Worm (Caenorhabditis elegans) whole organism, young adult: ENCODE results near the gene C03B1.5.

Experiments used
- F10E7.11 ChIP-seq: sonication (generic microtip); optimal IDR thresholded peaks from 2 replicates; lab custom pipeline; 2017; ENCODE audit warnings: mild to moderate bottlenecking, missing genetic modification characterization, moderate library complexity, missing compliant biosample characterization
- F55B11.4 ChIP-seq: sonication (generic microtip); optimal IDR thresholded peaks from 2 replicates; lab custom pipeline; 2016; ENCODE audit warnings: missing compliant biosample characterization, missing genetic modification characterization, borderline replicate concordance; ENCODE audit not compliant: insufficient read depth
- T07F8.4 ChIP-seq: sonication (generic microtip); optimal IDR thresholded peaks from 2 replicates; lab custom pipeline; 2016; ENCODE audit warnings: mild to moderate bottlenecking, missing genetic modification characterization, moderate library complexity, missing compliant biosample characterization
- ama-1 ChIP-seq, 3 experiments: fragments of 150-350 bp in 1 of 3; sonication (generic microtip) in 2 of 3; optimal IDR thresholded peaks; 2 replicates each; lab custom pipeline; 2014 to 2018; ENCODE audit warnings: missing biosample characterization in 2 of 3, missing genetic modification characterization in 2 of 3, missing genetic modification reagents in 2 of 3
- attf-5 ChIP-seq: fragments of 200-800 bp; sonication (Bioruptor generic); optimal IDR thresholded peaks from 2 replicates; lab custom pipeline; 2018; ENCODE audit warnings: mild to moderate bottlenecking, missing genetic modification characterization, missing compliant biosample characterization
- bed-1 ChIP-seq: fragments of 200-800 bp; sonication (Bioruptor generic); IDR thresholded peaks from 2 replicates; pipeline ENCODE4 v1.3.6; 2022; ENCODE audit warnings: missing genetic modification reagents, missing genetic modification characterization, missing compliant biosample characterization
- bed-2 ChIP-seq: fragments of 200-800 bp; sonication (Bioruptor generic); IDR thresholded peaks from 2 replicates; pipeline ENCODE4 v1.3.6; 2022; ENCODE audit warnings: missing genetic modification reagents, missing genetic modification characterization, missing compliant biosample characterization
- cebp-1 ChIP-seq, 2 experiments: fragments of 200-800 bp in 1 of 2; sonication (Bioruptor generic) in 1 of 2; sonication (generic microtip) in 1 of 2; IDR thresholded peaks in 1 of 2; optimal IDR thresholded peaks in 1 of 2; 2 replicates each; pipeline versions ENCODE4 v1.3.6 to Lab custom; 2017 to 2022; ENCODE audit warnings: missing compliant biosample characterization in 2 of 2, missing genetic modification characterization in 2 of 2, mild to moderate bottlenecking in 1 of 2, missing genetic modification reagents in 1 of 2, moderate library complexity in 1 of 2
- ceh-100 ChIP-seq: fragments of 200-800 bp; sonication (Bioruptor generic); IDR thresholded peaks from 2 replicates; pipeline ENCODE4 v1.3.6; 2022; ENCODE audit warnings: missing genetic modification reagents, missing genetic modification characterization, missing compliant biosample characterization
- ceh-27 ChIP-seq: fragments of 200-800 bp; sonication (Bioruptor generic); optimal IDR thresholded peaks from 2 replicates; lab custom pipeline; 2018; ENCODE audit warnings: mild to moderate bottlenecking, missing genetic modification characterization, moderate library complexity, missing compliant biosample characterization
- ceh-58 ChIP-seq: fragments of 200-800 bp; sonication (Bioruptor generic); IDR thresholded peaks from 2 replicates; pipeline ENCODE4 v1.3.6; 2022; ENCODE audit warnings: missing genetic modification characterization, missing compliant biosample characterization
- ceh-79 ChIP-seq: sonication (generic microtip); optimal IDR thresholded peaks from 2 replicates; lab custom pipeline; 2017; ENCODE audit warnings: mild to moderate bottlenecking, missing genetic modification characterization, missing compliant biosample characterization
- dpl-1 ChIP-seq: fragments of 150-350 bp; optimal IDR thresholded peaks from 2 replicates; lab custom pipeline; 2014; ENCODE audit warnings: missing biosample characterization, missing genetic modification reagents, missing genetic modification characterization
- egl-18 ChIP-seq: fragments of 200-800 bp; sonication (Bioruptor generic); IDR thresholded peaks from 2 replicates; pipeline ENCODE4 v1.3.6; 2022; ENCODE audit warnings: missing genetic modification reagents, missing genetic modification characterization, missing compliant biosample characterization
- egl-44 ChIP-seq: fragments of 200-800 bp; sonication (Bioruptor generic); IDR thresholded peaks from 2 replicates; pipeline ENCODE4 v1.3.6; 2022; ENCODE audit warnings: missing genetic modification reagents, missing genetic modification characterization, missing compliant biosample characterization
- fkh-3 ChIP-seq: sonication (generic microtip); optimal IDR thresholded peaks from 2 replicates; lab custom pipeline; 2016; ENCODE audit warnings: mild to moderate bottlenecking, missing genetic modification characterization, missing compliant biosample characterization
- gei-17 ChIP-seq: fragments of 200-800 bp; sonication (Bioruptor generic); optimal IDR thresholded peaks from 2 replicates; lab custom pipeline; 2018; ENCODE audit warnings: mild to moderate bottlenecking, missing genetic modification characterization, missing compliant biosample characterization
- hrde-1 ChIP-seq: sonication (generic microtip); optimal IDR thresholded peaks from 2 replicates; lab custom pipeline; 2016; ENCODE audit warnings: missing genetic modification characterization, mild to moderate bottlenecking, missing compliant biosample characterization, moderate library complexity, missing genotype, missing genetic modification reagents, borderline replicate concordance
- lin-40 ChIP-seq: sonication (generic microtip); optimal IDR thresholded peaks from 2 replicates; lab custom pipeline; 2016; ENCODE audit warnings: missing genetic modification characterization, mild to moderate bottlenecking, missing compliant biosample characterization, missing genotype, missing genetic modification reagents
- lir-1 ChIP-seq: fragments of 200-800 bp; sonication (Bioruptor generic); conservative IDR thresholded peaks from 2 replicates; pipeline ENCODE4 v1.3.6; 2022; ENCODE audit warnings: missing genetic modification reagents, missing genetic modification characterization, missing compliant biosample characterization
- lsl-1 ChIP-seq: fragments of 200-800 bp; sonication (Bioruptor generic); optimal IDR thresholded peaks from 2 replicates; lab custom pipeline; 2018; ENCODE audit warnings: mild to moderate bottlenecking, missing genetic modification characterization, moderate library complexity, missing compliant biosample characterization
- mcd-1 ChIP-seq: fragments of 200-800 bp; sonication (Bioruptor generic); IDR thresholded peaks from 2 replicates; pipeline ENCODE4 v1.3.6; 2022; ENCODE audit warnings: missing genetic modification reagents, missing genetic modification characterization, missing compliant biosample characterization
- mel-28 ChIP-seq: sonication (generic microtip); optimal IDR thresholded peaks from 2 replicates; lab custom pipeline; 2016; ENCODE audit warnings: borderline replicate concordance, mild to moderate bottlenecking, missing genetic modification characterization, missing compliant biosample characterization
- mes-4 ChIP-seq: sonication (generic microtip); optimal IDR thresholded peaks from 2 replicates; lab custom pipeline; 2016; ENCODE audit warnings: missing genotype, missing genetic modification characterization, missing compliant biosample characterization
- nfya-2 ChIP-seq: fragments of 200-800 bp; sonication (Bioruptor generic); IDR thresholded peaks from 2 replicates; pipeline ENCODE4 v1.3.6; 2022; ENCODE audit warnings: missing genetic modification reagents, missing genetic modification characterization, missing compliant biosample characterization
- nhr-90 ChIP-seq: sonication (generic microtip); optimal IDR thresholded peaks from 2 replicates; lab custom pipeline; 2016; ENCODE audit warnings: missing genotype, mild to moderate bottlenecking, missing genetic modification characterization, missing compliant biosample characterization
- pbrm-1 ChIP-seq: fragments of 200-800 bp; sonication (Bioruptor generic); IDR thresholded peaks from 2 replicates; pipeline ENCODE4 v1.3.6; 2022; ENCODE audit warnings: missing genetic modification reagents, missing genetic modification characterization, missing compliant biosample characterization
- rcor-1 ChIP-seq: fragments of 200-800 bp; sonication (Bioruptor generic); IDR thresholded peaks from 2 replicates; pipeline ENCODE4 v1.3.6; 2022; ENCODE audit warnings: missing genetic modification reagents, missing genetic modification characterization, missing compliant biosample characterization
- rec-8 ChIP-seq, 2 experiments: sonication (generic microtip); optimal IDR thresholded peaks; 2 replicates each; lab custom pipeline; 2016; ENCODE audit warnings: mild to moderate bottlenecking in 2 of 2, missing genetic modification characterization in 2 of 2, missing genetic modification reagents in 2 of 2, missing genotype in 2 of 2, missing biosample characterization in 1 of 2, missing compliant biosample characterization in 1 of 2, moderate library complexity in 1 of 2
- rpc-1 ChIP-seq, 2 experiments: fragments of 150-350 bp in 1 of 2; sonication (generic microtip) in 1 of 2; optimal IDR thresholded peaks; 2 replicates each; lab custom pipeline; 2014 to 2018; ENCODE audit warnings: missing biosample characterization in 1 of 2, missing genetic modification characterization in 1 of 2, missing genetic modification reagents in 1 of 2, missing genotype in 1 of 2
- sdz-38 ChIP-seq: sonication (generic microtip); optimal IDR thresholded peaks from 2 replicates; lab custom pipeline; 2016; ENCODE audit warnings: missing genotype, missing genetic modification characterization, missing compliant biosample characterization
- sea-2 ChIP-seq: fragments of 200-800 bp; sonication (Bioruptor generic); IDR thresholded peaks from 2 replicates; pipeline ENCODE4 v1.3.6; 2022; ENCODE audit warnings: missing genetic modification characterization, missing compliant biosample characterization
- snpc-3.4 ChIP-seq: sonication (generic microtip); optimal IDR thresholded peaks from 2 replicates; lab custom pipeline; 2017; ENCODE audit warnings: missing genetic modification characterization, mild to moderate bottlenecking, missing compliant biosample characterization, antibody characterized with exemption, moderate library complexity, missing genotype, missing genetic modification reagents
- snpc-4 ChIP-seq, 5 experiments: fragments of 150-350 bp in 1 of 5; sonication (generic microtip) in 4 of 5; optimal IDR thresholded peaks; 2 replicates each; lab custom pipeline; 2014 to 2018; ENCODE audit warnings: missing genetic modification characterization in 5 of 5, missing biosample characterization in 3 of 5, antibody characterized with exemption in 2 of 5, mild to moderate bottlenecking in 2 of 5, missing compliant biosample characterization in 2 of 5, missing genotype in 2 of 5, moderate library complexity in 2 of 5, missing genetic modification reagents in 1 of 5
- tlf-1 ChIP-seq: fragments of 200-800 bp; sonication (Bioruptor generic); optimal IDR thresholded peaks from 2 replicates; lab custom pipeline; 2018; ENCODE audit warnings: mild to moderate bottlenecking, missing genetic modification characterization, missing compliant biosample characterization
- unc-62 ChIP-seq: fragments of 150-350 bp; optimal IDR thresholded peaks from 2 replicates; lab custom pipeline; 2014; ENCODE audit warnings: missing biosample characterization, missing genetic modification reagents, missing genetic modification characterization
- zfh-2 ChIP-seq: fragments of 200-800 bp; sonication (Bioruptor generic); conservative IDR thresholded peaks from 2 replicates; pipeline ENCODE4 v1.3.6; 2022; ENCODE audit warnings: missing genetic modification reagents, missing genetic modification characterization, missing compliant biosample characterization
- zim-3 ChIP-seq: sonication (generic microtip); optimal IDR thresholded peaks from 2 replicates; lab custom pipeline; 2017; ENCODE audit warnings: mild to moderate bottlenecking, missing genetic modification characterization, moderate library complexity, missing compliant biosample characterization
- ztf-22 ChIP-seq: fragments of 200-800 bp; sonication (Bioruptor generic); optimal IDR thresholded peaks from 2 replicates; lab custom pipeline; 2018; ENCODE audit warnings: mild to moderate bottlenecking, missing genetic modification characterization, moderate library complexity, missing compliant biosample characterization
- ztf-26 ChIP-seq: sonication (generic microtip); optimal IDR thresholded peaks from 2 replicates; lab custom pipeline; 2017; ENCODE audit warnings: missing genetic modification characterization, missing compliant biosample characterization

The C03B1.5 gene

DNA sequence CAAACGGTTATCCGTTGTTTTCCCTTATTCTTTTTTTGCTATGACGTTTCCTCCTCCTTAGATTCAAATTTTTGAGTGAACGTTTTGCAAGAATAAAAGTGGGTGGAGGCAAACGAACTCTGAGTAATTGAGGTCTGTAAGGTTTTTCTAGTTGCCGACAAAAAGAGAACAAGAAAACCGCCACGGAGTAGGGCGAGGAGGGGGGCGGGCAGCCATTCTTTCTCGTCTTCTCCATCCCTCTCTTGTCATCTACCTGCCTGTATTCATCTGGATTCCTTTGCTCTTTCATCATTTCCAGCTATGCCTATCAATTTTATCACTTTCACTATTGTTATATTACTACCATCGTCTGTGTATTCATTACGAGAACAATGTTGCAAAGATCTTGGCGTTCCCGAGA, 29.8 kb downstream of the C03B1.5 start, which contains the start of gene igdb-3:
TSS of gene igdb-3 (plus strand) at position 301 of the 400 bp plus-strand sequence.
- TF ChIP-seq snpc-4 (GFP tag; optimal IDR thresholded peaks at IDR 0.05; lab: Kevin White, UChicago) (no peak), snpc-4 (tag; optimal IDR thresholded peaks at IDR 0.05; lab: Kevin White, UChicago) (no peak), pbrm-1 (no peak), lsl-1 (GFP tag; lab: Kevin White, UChicago) (no peak), F55B11.4 (tag; lab: Kevin White, UChicago) (no peak), bed-1 (no peak), tlf-1 (GFP tag; lab: Kevin White, UChicago) (no peak), ztf-22 (no peak), rcor-1 (no peak), fkh-3 (no peak), egl-18 (no peak), F10E7.11 (tag; lab: Kevin White, UChicago) (no peak), ceh-58 (no peak), cebp-1 (GFP tag; IDR thresholded peaks at IDR 0.05; lab: Robert Waterston, UW) (no peak), cebp-1 (tag; optimal IDR thresholded peaks at IDR 0.05; lab: Kevin White, UChicago) (no peak), gei-17 (no peak), unc-62 (GFP tag; lab: Kevin White, UChicago) (no peak), mel-28 (tag; lab: Kevin White, UChicago) (no peak), zim-3 (tag; lab: Kevin White, UChicago) (no peak)
- TF ChIP-seq, all 124 proteins: peak for 0

DNA sequence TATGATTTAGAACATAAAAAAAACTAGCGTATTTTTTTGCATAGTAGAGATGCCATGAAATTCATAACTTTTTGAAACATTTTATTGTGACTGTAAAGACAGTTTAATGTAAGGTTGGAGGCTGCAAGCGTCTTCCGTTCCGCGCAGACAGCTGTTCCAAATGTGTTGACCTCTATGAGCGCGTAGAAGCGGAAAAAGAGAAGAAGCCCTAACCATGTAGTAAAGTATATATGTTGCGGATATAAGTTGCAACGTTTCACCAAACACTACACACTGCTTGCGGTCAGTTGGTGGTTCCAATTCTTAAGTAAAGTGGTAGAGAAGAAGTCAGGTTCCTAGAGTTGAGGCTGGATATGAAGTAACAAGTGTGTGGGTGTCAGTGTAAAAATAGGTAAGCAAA, 33.3 kb downstream of the C03B1.5 start:
- TF ChIP-seq sdz-38 (no peak), nhr-90 (tag; lab: Kevin White, UChicago) (no peak), T07F8.4 (tag; lab: Kevin White, UChicago) (no peak), snpc-3.4 (tag; lab: Kevin White, UChicago) (no peak), ceh-100 (GFP tag; lab: Robert Waterston, UW) (no peak), fkh-3 (no peak), lin-40 (tag; lab: Kevin White, UChicago) (no peak), ceh-27 (GFP tag; lab: Kevin White, UChicago) (no peak), ama-1 (optimal IDR thresholded peaks at IDR 0.05; lab: Kevin White, UChicago) (no peak), ama-1 (GFP tag; optimal IDR thresholded peaks at IDR 0.05; lab: Kevin White, UChicago) (no peak), ztf-26 (tag; lab: Kevin White, UChicago) (no peak), rpc-1 (optimal IDR thresholded peaks at IDR 0.05; lab: Kevin White, UChicago) (no peak), rpc-1 (tag; optimal IDR thresholded peaks at IDR 0.05; lab: Kevin White, UChicago) (no peak), sea-2 (GFP tag; lab: Robert Waterston, UW) (no peak), attf-5 (GFP tag; lab: Kevin White, UChicago) (no peak), nfya-2 (GFP tag; lab: Robert Waterston, UW) (no peak), zfh-2 (no peak), rcor-1 (no peak), lir-1 (GFP tag; lab: Robert Waterston, UW) (no peak), egl-44 (GFP tag; lab: Robert Waterston, UW) (no peak), F55B11.4 (tag; lab: Kevin White, UChicago) (no peak)

DNA sequence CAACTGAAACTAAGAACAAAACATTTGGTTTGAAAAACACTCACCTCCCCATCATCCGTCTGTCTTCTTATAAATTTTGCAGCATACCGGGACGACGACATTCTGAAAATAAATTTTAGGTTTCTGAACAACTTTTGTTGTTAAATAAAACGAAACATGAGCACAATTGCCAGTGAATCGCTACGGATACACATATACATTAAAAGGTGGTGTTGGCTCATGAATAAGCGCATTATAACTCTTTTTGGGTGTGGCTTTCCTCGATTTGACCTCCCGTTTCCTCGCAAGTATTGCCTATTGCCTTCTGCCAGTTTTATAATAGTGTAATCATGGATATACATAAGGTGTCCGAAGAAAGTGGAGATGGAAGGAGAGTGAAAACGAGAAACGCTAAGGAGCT, 36.1 kb downstream of the C03B1.5 start, which contains the start of gene igcm-2:
TSS of gene igcm-2 (minus strand) at position 101 of the 400 bp plus-strand sequence.
- no peak for TF ChIP-seq zfh-2
- TF ChIP-seq tlf-1 (GFP tag; lab: Kevin White, UChicago): no peak
- no peak for TF ChIP-seq mcd-1 (GFP tag; lab: Robert Waterston, UW)
- no peak for TF ChIP-seq dpl-1 (GFP tag; lab: Kevin White, UChicago)
- no peak for TF ChIP-seq hrde-1 (tag; lab: Kevin White, UChicago)
- TF ChIP-seq mes-4 (tag; lab: Kevin White, UChicago): no peak
- no peak for TF ChIP-seq unc-62 (GFP tag; lab: Kevin White, UChicago)
- TF ChIP-seq fkh-3: no peak
- no peak for TF ChIP-seq bed-2 (GFP tag; lab: Robert Waterston, UW)
- TF ChIP-seq ceh-79: no peak
- TF ChIP-seq rec-8 (tag; optimal IDR thresholded peaks at IDR 0.05; lab: Kevin White, UChicago): no peak
- TF ChIP-seq pbrm-1: no peak
